Fruit fly (Drosophila melanogaster): ENCODE results near the gene CG9287.

The CG9287 gene

dm6 chr2L:8717618-8718336 is 38.2 kb upstream of the CG9287 start (continued):
- peak; percentile 59 for TF ChIP-seq CG30431 (GFP tag; optimal IDR thresholded peaks at IDR 0.05)
- peak; percentile 38; the same call in 1 of the 2 replicates for TF ChIP-seq CG43689 (GFP tag; IDR thresholded peaks at IDR 0.05)
- TF ChIP-seq Ets65A (GFP tag): peak; percentile 93
- TF ChIP-seq wor (GFP tag; IDR thresholded peaks at IDR 0.05): no peak
- no peak for TF ChIP-seq gce (GFP tag; IDR thresholded peaks at IDR 0.05)
- TF ChIP-seq YL-1 (GFP tag; optimal IDR thresholded peaks at IDR 0.05): peak; percentile 85
- peak; percentile 86 for TF ChIP-seq onecut (GFP tag; IDR thresholded peaks at IDR 0.05)
- peak; percentile 97 for TF ChIP-seq CG17361 (GFP tag; IDR thresholded peaks at IDR 0.05)
- peak; percentile 67 for TF ChIP-seq rib (GFP tag; IDR thresholded peaks at IDR 0.05)
- TF ChIP-seq CG15073 (GFP tag; optimal IDR thresholded peaks at IDR 0.05): peak; percentile 48
- TF ChIP-seq ewg (GFP tag; optimal IDR thresholded peaks at IDR 0.05): peak; percentile 82
- peak; percentile 95 for TF ChIP-seq cg (GFP tag; optimal IDR thresholded peaks at IDR 0.05)
- TF ChIP-seq CG10462 (GFP tag; optimal IDR thresholded peaks at IDR 0.05): peak; percentile 89
- peak; percentile 73 for TF ChIP-seq CG10366 (GFP tag; IDR thresholded peaks at IDR 0.05)
- peak; percentile 68 for TF ChIP-seq CG12071 (GFP tag; optimal IDR thresholded peaks at IDR 0.05)
- TF ChIP-seq sna (GFP tag; IDR thresholded peaks at IDR 0.05; ENCODE audit: partially characterized antibody): peak; percentile 41; the same call in 1 of the 2 replicates
- no peak for TF ChIP-seq CG17802 (tag; optimal IDR thresholded peaks at IDR 0.05)
- peak; percentile 52 for TF ChIP-seq CG7928 (GFP tag; optimal IDR thresholded peaks at IDR 0.05)
- 0 out of 3 replicates have a peak, but pooled peaks have one; percentile 47 for TF ChIP-seq ken (GFP tag; IDR thresholded peaks at IDR 0.05)
- peak; percentile 86 for TF ChIP-seq caup (GFP tag; optimal IDR thresholded peaks at IDR 0.05; ENCODE audit: severe bottlenecking)
- peak; percentile 81 for TF ChIP-seq salm (tag; optimal IDR thresholded peaks at IDR 0.05)
- TF ChIP-seq nmo (GFP tag; optimal IDR thresholded peaks at IDR 0.05): peak; percentile 94
- peak; percentile 42 for TF ChIP-seq schlank (tag; optimal IDR thresholded peaks at IDR 0.05)
- peak; percentile 80 for TF ChIP-seq CG4328 (GFP tag; optimal IDR thresholded peaks at IDR 0.05)
- peak; percentile 91 for TF ChIP-seq sens (GFP tag)
- TF ChIP-seq cato (GFP tag; optimal IDR thresholded peaks at IDR 0.05; ENCODE audit: borderline replicate concordance): peak; percentile 86
- TF ChIP-seq unc-4 (GFP tag; IDR thresholded peaks at IDR 0.05; ENCODE audit: partially characterized antibody): peak; percentile 49
- TF ChIP-seq CG16813 (GFP tag; IDR thresholded peaks at IDR 0.05; ENCODE audit: partially characterized antibody): no peak
- TF ChIP-seq D (optimal IDR thresholded peaks at IDR 0.05): no peak
- peak; percentile 84 for TF ChIP-seq D (GFP tag; optimal IDR thresholded peaks at IDR 0.05)
- TF ChIP-seq CG5953 (GFP tag; IDR thresholded peaks at IDR 0.05): no peak; the same call in 1 of the 2 replicates
- peak; percentile 76 for TF ChIP-seq CG34224 (GFP tag; IDR thresholded peaks at IDR 0.05; ENCODE audit: partially characterized antibody)
- TF ChIP-seq esg (GFP tag; conservative IDR thresholded peaks at IDR 0.05): peak; percentile 62
- TF ChIP-seq Hey (tag; optimal IDR thresholded peaks at IDR 0.05): peak; percentile 52
- TF ChIP-seq ase (GFP tag; IDR thresholded peaks at IDR 0.05): peak; percentile 49; the same call in 2 of the 3 replicates
- peak; percentile 65 for TF ChIP-seq CG32772 (GFP tag; IDR thresholded peaks at IDR 0.05)
- TF ChIP-seq jing (GFP tag; optimal IDR thresholded peaks at IDR 0.05): peak; percentile 43
- peak; percentile 86 for TF ChIP-seq lilli (GFP tag; optimal IDR thresholded peaks at IDR 0.05)
- TF ChIP-seq az2 (GFP tag; optimal IDR thresholded peaks at IDR 0.05): peak; percentile 87
- TF ChIP-seq CG2120 (GFP tag; optimal IDR thresholded peaks at IDR 0.05): peak; percentile 92
- peak; percentile 58 to 88 for TF ChIP-seq dpn (GFP tag; optimal IDR thresholded peaks at IDR 0.05)
- TF ChIP-seq CG6683 (GFP tag; optimal IDR thresholded peaks at IDR 0.05): peak; percentile 86
- 0 out of 2 replicates have a peak, but pooled peaks have one; percentile 64 for TF ChIP-seq CG32767 (GFP tag; IDR thresholded peaks at IDR 0.05)
- TF ChIP-seq luna (GFP tag; optimal IDR thresholded peaks at IDR 0.05): no peak
- TF ChIP-seq CG8089 (GFP tag; optimal IDR thresholded peaks at IDR 0.05): peak; percentile 41
- 0 out of 3 replicates have a peak, but pooled peaks have one; percentile 37 for TF ChIP-seq z (GFP tag; IDR thresholded peaks at IDR 0.05)
- peak; percentile 30 for TF ChIP-seq CG8944 (GFP tag; optimal IDR thresholded peaks at IDR 0.05)
- TF ChIP-seq B-H1 (GFP tag; IDR thresholded peaks at IDR 0.05): peak; percentile 50
- peak; percentile 92 for TF ChIP-seq phol (tag; optimal IDR thresholded peaks at IDR 0.05)

All from whole organism, embryonic.